Worm (Caenorhabditis elegans): ENCODE measurements around the gene E02H1.6.

DNA sequence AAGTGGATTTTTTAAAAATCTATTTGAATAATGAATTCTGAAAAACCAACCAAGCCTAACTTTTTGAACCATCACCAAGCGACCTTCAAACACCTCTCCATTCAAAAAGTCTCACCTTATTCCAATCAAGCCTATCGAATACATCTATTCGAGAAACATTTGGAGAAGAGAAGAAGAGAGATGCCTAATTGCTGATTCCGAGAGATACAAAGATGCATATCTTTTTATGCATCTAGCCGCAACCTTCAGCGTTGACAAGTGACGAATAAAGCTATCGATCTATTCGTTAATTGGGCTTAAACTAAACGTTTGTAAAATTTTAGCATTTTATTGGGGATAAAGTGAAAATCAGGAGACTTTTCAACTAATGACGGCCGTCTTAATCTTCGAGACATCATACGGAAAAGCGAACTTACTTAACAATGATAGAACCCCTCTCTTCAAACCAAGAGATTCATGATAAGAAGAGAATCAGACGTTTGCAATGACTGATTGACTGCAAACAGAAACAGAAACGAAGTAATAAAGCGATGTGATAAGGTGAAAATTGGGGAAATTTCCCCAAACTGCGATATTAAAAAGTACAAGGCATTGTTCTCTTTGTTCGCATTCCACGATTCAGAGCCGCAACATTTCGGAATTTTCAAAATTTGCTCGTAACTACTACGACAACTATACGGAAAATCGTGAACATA is 48.6 kb downstream of the E02H1.6 start:
- TF ChIP-seq sea-1 (GFP tag; conservative IDR thresholded peaks at IDR 0.05), result no peak
- no peak for TF ChIP-seq aly-1 (tag; optimal IDR thresholded peaks at IDR 0.05)
- TF ChIP-seq ceh-36 (tag; optimal IDR thresholded peaks at IDR 0.05), result no peak
- TF ChIP-seq F13C5.2 (tag; optimal IDR thresholded peaks at IDR 0.05), result no peak
- no peak for TF ChIP-seq hmbx-1 (tag; optimal IDR thresholded peaks at IDR 0.05)
- no peak for TF ChIP-seq ceh-13 (GFP tag; optimal IDR thresholded peaks at IDR 0.05)
- TF ChIP-seq ama-1 (optimal IDR thresholded peaks at IDR 0.05), result no peak
- no peak for TF ChIP-seq hnd-1 (tag; optimal IDR thresholded peaks at IDR 0.05)
